Worm (Caenorhabditis elegans) whole organism, dauer: ENCODE results near the gene srh-138.

Experiments used
- unc-62 ChIP-seq: sonication (generic microtip); optimal IDR thresholded peaks from 2 replicates; lab custom pipeline; 2017; ENCODE audit warnings: missing biosample characterization, missing genetic modification reagents, missing genetic modification characterization

srh-138 gene

DNA sequence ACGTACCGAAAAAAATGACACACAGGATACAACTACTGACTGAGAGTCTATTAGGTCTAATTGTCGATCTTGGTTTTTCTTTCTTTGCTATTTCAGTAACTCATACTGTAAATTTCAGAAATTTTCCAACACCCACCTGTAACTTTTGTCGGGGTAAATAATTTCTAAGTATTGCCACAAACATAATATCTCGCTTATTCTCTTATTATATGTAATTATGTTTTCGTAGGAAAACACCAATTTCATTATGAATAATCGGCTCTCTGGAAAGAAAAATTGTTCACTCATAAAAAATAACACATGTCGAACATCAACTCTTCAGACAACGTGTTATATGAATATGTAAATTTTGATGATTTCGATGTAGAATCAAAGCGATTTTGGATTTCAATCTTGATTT, 50.1 kb downstream of the srh-138 start, which contains the start of gene srw-48:
Gene srw-48 (plus strand): TSS at position 301 of the 400 bp plus-strand sequence.
- no peak for TF ChIP-seq unc-62 (GFP tag; lab: Kevin White, UChicago)

DNA sequence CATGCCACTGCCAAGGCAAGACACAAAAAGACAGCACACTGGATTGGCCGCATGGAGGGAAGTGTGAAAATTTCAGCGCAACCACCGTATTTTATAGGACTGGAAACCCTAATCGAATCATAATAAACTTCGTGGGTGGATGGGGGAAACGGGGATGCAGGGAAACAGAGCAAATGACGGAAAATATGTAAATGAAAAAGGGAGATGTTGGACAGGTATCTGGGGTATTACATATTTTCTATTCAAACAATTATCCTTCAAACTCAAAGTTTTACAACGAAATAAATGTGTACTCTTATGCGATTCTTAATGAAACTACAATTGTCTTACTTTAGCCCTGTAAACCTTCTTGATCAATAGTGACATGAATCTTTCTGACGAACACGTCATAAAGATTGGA, 51.0 kb downstream of the srh-138 start, which contains the start of gene F26D2.16:
Gene F26D2.16 (minus strand): TSS at position 101 of the 400 bp plus-strand sequence.
- no peak for TF ChIP-seq unc-62 (GFP tag; lab: Kevin White, UChicago)
